Fruit fly (Drosophila melanogaster) whole organism, embryonic: Measurements from ENCODE around the gene ebd1.

Experiments
- Atf-2 ChIP-seq: fragments of 200-800 bp; sonication (Bioruptor generic); optimal IDR thresholded peaks from 2 replicates; lab custom pipeline; 2016; ENCODE audit warnings: missing biosample characterization, missing genetic modification characterization
- Blimp-1 ChIP-seq: fragments of 200-800 bp; sonication (Bioruptor generic); optimal IDR thresholded peaks from 3 replicates; lab custom pipeline; 2018; ENCODE audit warnings: missing biosample characterization, missing genetic modification characterization, mild to moderate bottlenecking, moderate library complexity, missing genetic modification reagents
- CG10267 ChIP-seq: fragments of 200-800 bp; sonication (Bioruptor generic); optimal IDR thresholded peaks from 2 replicates; lab custom pipeline; 2018; ENCODE audit warnings: missing biosample characterization, mild to moderate bottlenecking, missing genetic modification characterization, moderate library complexity
- CG11504 ChIP-seq: fragments of 200-800 bp; sonication (Bioruptor generic); optimal IDR thresholded peaks from 3 replicates; lab custom pipeline; 2019; ENCODE audit warnings: missing biosample characterization, mild to moderate bottlenecking, missing genetic modification characterization, moderate library complexity
- CG11695 ChIP-seq: fragments of 200-800 bp; sonication (Bioruptor generic); IDR thresholded peaks from 3 replicates; pipeline ENCODE4 v1.3.6; 2022; ENCODE audit warnings: missing biosample characterization, missing genetic modification characterization
- CG12219 ChIP-seq: fragments of 200-800 bp; sonication (Bioruptor generic); optimal IDR thresholded peaks from 3 replicates; lab custom pipeline; 2018; ENCODE audit warnings: missing biosample characterization, mild to moderate bottlenecking, missing genetic modification characterization
- CG12391 ChIP-seq: fragments of 200-800 bp; sonication (Bioruptor generic); optimal IDR thresholded peaks from 3 replicates; lab custom pipeline; 2018; ENCODE audit warnings: missing biosample characterization, mild to moderate bottlenecking, missing genetic modification characterization, moderate library complexity
- CG15011 ChIP-seq: fragments of 200-800 bp; sonication (Bioruptor generic); optimal IDR thresholded peaks from 3 replicates; lab custom pipeline; 2018; ENCODE audit warnings: missing biosample characterization, mild to moderate bottlenecking, missing genetic modification characterization
- CG15601 ChIP-seq: fragments of 200-800 bp; sonication (Bioruptor generic); optimal IDR thresholded peaks from 3 replicates; lab custom pipeline; 2019; ENCODE audit warnings: missing biosample characterization, mild to moderate bottlenecking, missing genetic modification characterization, moderate library complexity
- CG16815 ChIP-seq: fragments of 200-800 bp; sonication (Bioruptor generic); optimal IDR thresholded peaks from 3 replicates; lab custom pipeline; 2017; ENCODE audit warnings: missing biosample characterization, mild to moderate bottlenecking, missing genetic modification characterization
- CG17568 ChIP-seq: fragments of 200-800 bp; sonication (Bioruptor generic); optimal IDR thresholded peaks from 2 replicates; lab custom pipeline; 2018; ENCODE audit warnings: missing biosample characterization, mild to moderate bottlenecking, missing genetic modification characterization, moderate library complexity
- CG18476 ChIP-seq: fragments of 200-800 bp; sonication (Bioruptor generic); optimal IDR thresholded peaks from 2 replicates; lab custom pipeline; 2016; ENCODE audit warnings: missing biosample characterization, mild to moderate bottlenecking, missing genetic modification characterization
- CG2120 ChIP-seq: fragments of 200-800 bp; sonication (Bioruptor generic); optimal IDR thresholded peaks from 3 replicates; lab custom pipeline; 2016; ENCODE audit warnings: missing biosample characterization, missing genetic modification characterization
- CG30403 ChIP-seq: fragments of 200-800 bp; sonication (Bioruptor generic); optimal IDR thresholded peaks from 3 replicates; lab custom pipeline; 2016; ENCODE audit warnings: missing biosample characterization, missing genetic modification characterization
- CG31224 ChIP-seq: fragments of 200-800 bp; sonication (Bioruptor generic); IDR thresholded peaks from 2 replicates; pipeline ENCODE4 v1.3.6; 2022; ENCODE audit warnings: missing biosample characterization, missing genetic modification characterization
- CG3995 ChIP-seq: fragments of 200-800 bp; sonication (Bioruptor generic); optimal IDR thresholded peaks from 3 replicates; lab custom pipeline; 2016; ENCODE audit warnings: missing biosample characterization, missing genetic modification characterization
- CG4328 ChIP-seq: fragments of 200-800 bp; sonication (Bioruptor generic); optimal IDR thresholded peaks from 3 replicates; lab custom pipeline; 2017; ENCODE audit warnings: missing biosample characterization, missing genetic modification reagents, missing genetic modification characterization
- CG4360 ChIP-seq: fragments of 200-800 bp; sonication (Bioruptor generic); IDR thresholded peaks from 2 replicates; pipeline ENCODE4 v1.3.6; 2022; ENCODE audit warnings: missing biosample characterization, missing genetic modification characterization
- CG7372 ChIP-seq: fragments of 200-800 bp; sonication (Bioruptor generic); IDR thresholded peaks from 2 replicates; pipeline ENCODE4 v1.3.6; 2022; ENCODE audit warnings: missing biosample characterization, missing genetic modification characterization
- CG7556 ChIP-seq: fragments of 200-800 bp; sonication (Bioruptor generic); optimal IDR thresholded peaks from 2 replicates; lab custom pipeline; 2017; ENCODE audit warnings: missing biosample characterization, mild to moderate bottlenecking, missing genetic modification characterization
- CG7928 ChIP-seq: fragments of 200-800 bp; sonication (Bioruptor generic); optimal IDR thresholded peaks from 2 replicates; lab custom pipeline; 2017; ENCODE audit warnings: missing biosample characterization, mild to moderate bottlenecking, missing genetic modification characterization
- HLH4C ChIP-seq: fragments of 200-800 bp; sonication (Bioruptor generic); IDR thresholded peaks from 3 replicates; pipeline ENCODE4 v1.3.6; 2022; ENCODE audit warnings: missing biosample characterization, missing genetic modification characterization; ENCODE audit not compliant: partially characterized antibody
- Hmx ChIP-seq: fragments of 200-800 bp; sonication (Bioruptor generic); optimal IDR thresholded peaks from 2 replicates; lab custom pipeline; 2016; ENCODE audit warnings: missing biosample characterization, missing genetic modification characterization
- Med ChIP-seq: fragments of 200-800 bp; sonication (Bioruptor generic); peaks from one replicate; lab custom pipeline; 2016; ENCODE audit warnings: missing biosample characterization, missing genetic modification characterization, mild to moderate bottlenecking, inconsistent platforms, moderate library complexity
- NC2β ChIP-seq: fragments of 200-800 bp; sonication (Bioruptor generic); optimal IDR thresholded peaks from 2 replicates; lab custom pipeline; 2016; ENCODE audit warnings: missing biosample characterization, missing genetic modification characterization
- Sox102F ChIP-seq: fragments of 200-800 bp; sonication (Bioruptor generic); optimal IDR thresholded peaks from 2 replicates; lab custom pipeline; 2018; ENCODE audit warnings: missing biosample characterization, mild to moderate bottlenecking, missing genetic modification characterization, moderate library complexity
- Spps ChIP-seq: fragments of 200-800 bp; sonication (Bioruptor generic); optimal IDR thresholded peaks from 2 replicates; lab custom pipeline; 2018; ENCODE audit warnings: missing biosample characterization, mild to moderate bottlenecking, missing genetic modification characterization
- Sry-β ChIP-seq: fragments of 200-800 bp; sonication (Bioruptor generic); optimal IDR thresholded peaks from 2 replicates; lab custom pipeline; 2018; ENCODE audit warnings: missing biosample characterization, mild to moderate bottlenecking, missing genetic modification characterization, moderate library complexity
- Usf ChIP-seq: fragments of 200-800 bp; sonication (Bioruptor generic); optimal IDR thresholded peaks from 2 replicates; lab custom pipeline; 2017; ENCODE audit warnings: missing genotype, missing biosample characterization, missing genetic modification characterization
- chn ChIP-seq: fragments of 200-800 bp; sonication (Bioruptor generic); optimal IDR thresholded peaks from 2 replicates; lab custom pipeline; 2016; ENCODE audit warnings: missing biosample characterization, missing genetic modification characterization
- disco-r ChIP-seq: fragments of 200-800 bp; sonication (Bioruptor generic); optimal IDR thresholded peaks from 2 replicates; lab custom pipeline; 2016; ENCODE audit warnings: missing biosample characterization, missing genetic modification characterization
- esg ChIP-seq: fragments of 200-800 bp; sonication (Bioruptor generic); conservative IDR thresholded peaks from 2 replicates; pipeline ENCODE4 v1.3.6; 2022; ENCODE audit warnings: missing biosample characterization, missing genetic modification characterization
- fd102C ChIP-seq: fragments of 200-800 bp; sonication (Bioruptor generic); optimal IDR thresholded peaks from 2 replicates; lab custom pipeline; 2018; ENCODE audit warnings: missing biosample characterization, mild to moderate bottlenecking, missing genetic modification characterization, moderate library complexity
- gce ChIP-seq: fragments of 200-800 bp; sonication (Bioruptor generic); IDR thresholded peaks from 3 replicates; pipeline ENCODE4 v1.3.6; 2022; ENCODE audit warnings: missing biosample characterization, missing genetic modification characterization
- gem ChIP-seq: fragments of 200-800 bp; sonication (Bioruptor generic); optimal IDR thresholded peaks from 2 replicates; lab custom pipeline; 2019; ENCODE audit warnings: missing biosample characterization, mild to moderate bottlenecking, missing genetic modification characterization, moderate library complexity
- gfzf ChIP-seq: fragments of 200-800 bp; sonication (Bioruptor generic); optimal IDR thresholded peaks from 2 replicates; lab custom pipeline; 2016; ENCODE audit warnings: missing biosample characterization, mild to moderate bottlenecking, missing genetic modification characterization, moderate library complexity
- ind ChIP-seq: fragments of 200-800 bp; sonication (Bioruptor generic); optimal IDR thresholded peaks from 3 replicates; lab custom pipeline; 2016; ENCODE audit warnings: missing biosample characterization, missing genetic modification characterization
- jing ChIP-seq: fragments of 200-800 bp; sonication (Bioruptor generic); optimal IDR thresholded peaks from 2 replicates; lab custom pipeline; 2018; ENCODE audit warnings: missing biosample characterization, mild to moderate bottlenecking, missing genetic modification characterization
- lola ChIP-seq, 3 experiments: fragments of >200 bp in 2 of 3; fragments of 200-800 bp in 1 of 3; sonication (Bioruptor generic) in 1 of 3; optimal IDR thresholded peaks; 2 replicates each; lab custom pipeline; 2017 to 2019; ENCODE audit warnings: missing biosample characterization in 3 of 3, missing genetic modification characterization in 3 of 3, mild to moderate bottlenecking in 1 of 3, moderate library complexity in 1 of 3
- phol ChIP-seq: fragments of 200-800 bp; sonication (Bioruptor generic); optimal IDR thresholded peaks from 3 replicates; lab custom pipeline; 2018; ENCODE audit warnings: missing biosample characterization, mild to moderate bottlenecking, missing genetic modification characterization, moderate library complexity
- pum ChIP-seq: fragments of 200-800 bp; sonication (Bioruptor generic); optimal IDR thresholded peaks from 2 replicates; lab custom pipeline; 2016; ENCODE audit warnings: missing biosample characterization, missing genetic modification characterization
- schlank ChIP-seq: fragments of 200-800 bp; sonication (Bioruptor generic); optimal IDR thresholded peaks from 2 replicates; lab custom pipeline; 2018; ENCODE audit warnings: missing biosample characterization, mild to moderate bottlenecking, missing genetic modification characterization
- sd ChIP-seq: fragments of 200-800 bp; sonication (Bioruptor generic); optimal IDR thresholded peaks from 3 replicates; lab custom pipeline; 2018; ENCODE audit warnings: missing biosample characterization, mild to moderate bottlenecking, missing genetic modification characterization, moderate library complexity
- shn ChIP-seq: fragments of 200-800 bp; sonication (Bioruptor generic); optimal IDR thresholded peaks from 3 replicates; lab custom pipeline; 2016; ENCODE audit warnings: missing biosample characterization, missing genetic modification characterization
- slbo ChIP-seq: fragments of 200-800 bp; sonication (Bioruptor generic); IDR thresholded peaks from 2 replicates; pipeline ENCODE4 v1.3.6; 2022; ENCODE audit warnings: missing biosample characterization, missing genetic modification characterization
- slp2 ChIP-seq: fragments of 200-800 bp; sonication (Bioruptor generic); optimal IDR thresholded peaks from 2 replicates; lab custom pipeline; 2016; ENCODE audit warnings: missing biosample characterization, missing genetic modification characterization
- tio ChIP-seq: fragments of 200-800 bp; sonication (Bioruptor generic); optimal IDR thresholded peaks from 2 replicates; lab custom pipeline; 2017; ENCODE audit warnings: missing biosample characterization, missing genetic modification characterization, inconsistent platforms
- zfh2 ChIP-seq: fragments of 200-800 bp; sonication (Bioruptor generic); optimal IDR thresholded peaks from 2 replicates; lab custom pipeline; 2016; ENCODE audit warnings: missing biosample characterization, missing genetic modification characterization

ebd1 gene

dm6 chr3L:699368-700150 is 14.2 kb upstream of the ebd1 start (continued):
- peak; percentile 25 for TF ChIP-seq CG15601 (tag; lab: Kevin White, UChicago)
- TF ChIP-seq CG16815 (GFP tag; lab: Kevin White, UChicago): peak; percentile 50
- no peak for TF ChIP-seq HLH4C (GFP tag; lab: Robert Waterston, UW)
- peak; percentile 25 for TF ChIP-seq CG18476 (GFP tag; lab: Kevin White, UChicago)
- TF ChIP-seq Atf-2 (GFP tag; lab: Kevin White, UChicago): peak; percentile 9
- TF ChIP-seq CG4360 (GFP tag; lab: Robert Waterston, UW): peak; percentile 92
- TF ChIP-seq ind (GFP tag; lab: Kevin White, UChicago): peak; percentile 5
- TF ChIP-seq Spps (tag; lab: Kevin White, UChicago): no peak
- TF ChIP-seq lola (GFP tag; optimal IDR thresholded peaks at IDR 0.05; lab: Kevin White, UChicago): peak in 1 of 3 experiments; percentile 68
- TF ChIP-seq slbo: no peak
- TF ChIP-seq CG10267 (tag; lab: Kevin White, UChicago): peak; percentile 17
- TF ChIP-seq CG12219 (GFP tag; lab: Kevin White, UChicago): no peak
- TF ChIP-seq Blimp-1 (GFP tag; lab: Kevin White, UChicago): no peak
- peak; percentile 61 for TF ChIP-seq tio
- TF ChIP-seq CG7928 (GFP tag; lab: Kevin White, UChicago): no peak
- no peak for TF ChIP-seq slp2 (GFP tag; lab: Kevin White, UChicago)
- peak; percentile 11; the same call in 1 of the 2 replicates for TF ChIP-seq CG7372 (GFP tag; lab: Robert Waterston, UW)
- peak; percentile 47 for TF ChIP-seq Hmx
- peak; percentile 19 for TF ChIP-seq jing (GFP tag; lab: Kevin White, UChicago)
- TF ChIP-seq CG2120 (GFP tag; lab: Kevin White, UChicago): peak; percentile 63
- TF ChIP-seq esg (GFP tag; lab: Robert Waterston, UW): peak; percentile 29; the same call in 1 of the 2 replicates
- TF ChIP-seq fd102C (GFP tag; lab: Kevin White, UChicago): peak; percentile 30
- no peak for TF ChIP-seq gce
- TF ChIP-seq CG15011 (GFP tag; lab: Kevin White, UChicago): peak; percentile 39
- TF ChIP-seq pum (GFP tag; lab: Kevin White, UChicago): peak; percentile 3
- peak; percentile 5 for TF ChIP-seq schlank (tag; lab: Kevin White, UChicago)
- peak; percentile 47 for TF ChIP-seq CG11504
- peak; percentile 99 for TF ChIP-seq Sry-β (GFP tag; lab: Kevin White, UChicago)
- peak; percentile 53 for TF ChIP-seq phol (tag; lab: Kevin White, UChicago)
- peak; percentile 77 for TF ChIP-seq CG7556 (GFP tag; lab: Kevin White, UChicago)
- peak; percentile 9 for TF ChIP-seq CG17568
- peak; percentile 81 for TF ChIP-seq Med (GFP tag; lab: Kevin White, UChicago)
- peak; percentile 34 for TF ChIP-seq zfh2 (GFP tag; lab: Kevin White, UChicago)
- no peak for TF ChIP-seq gfzf
- TF ChIP-seq CG30403 (GFP tag; lab: Kevin White, UChicago): peak; percentile 66
- peak; percentile 63 for TF ChIP-seq sd
- TF ChIP-seq NC2β (GFP tag; lab: Kevin White, UChicago): no peak
- TF ChIP-seq chn (GFP tag; lab: Kevin White, UChicago): peak; percentile 51
- peak; percentile 29; the same call in 1 of the 3 replicates for TF ChIP-seq CG11695 (GFP tag; lab: Robert Waterston, UW)
- TF ChIP-seq CG31224 (GFP tag; lab: Robert Waterston, UW): no peak
- TF ChIP-seq shn: peak; percentile 52
- TF ChIP-seq CG4328 (GFP tag; lab: Kevin White, UChicago): peak; percentile 24
- peak; percentile 75 for TF ChIP-seq gem (tag; lab: Kevin White, UChicago)
- TF ChIP-seq Usf (GFP tag; lab: Kevin White, UChicago): peak; percentile 42
- peak; percentile 27 for TF ChIP-seq Sox102F (GFP tag; lab: Kevin White, UChicago)
- TF ChIP-seq CG12391 (tag; lab: Kevin White, UChicago): peak; percentile 69
- no peak for TF ChIP-seq CG3995 (GFP tag; lab: Kevin White, UChicago)
- no peak for TF ChIP-seq disco-r (GFP tag; lab: Kevin White, UChicago)
